Fruit fly (Drosophila melanogaster) whole organism, embryonic: ENCODE measurements around the gene SK.
A peak's percentile ranks its signal among the peaks of the same experiment; 100 is the strongest.

Experiments used
- Adf1 ChIP-seq: fragments of 200-800 bp; sonication (Bioruptor generic); IDR thresholded peaks from 2 replicates; pipeline ENCODE4 v1.3.6; 2022; ENCODE audit warnings: missing biosample characterization, missing genetic modification characterization
- CG1024 ChIP-seq: fragments of 200-800 bp; sonication (Bioruptor generic); IDR thresholded peaks from 2 replicates; pipeline ENCODE4 v1.3.6; 2022; ENCODE audit warnings: missing biosample characterization, missing genetic modification characterization
- CG10321 ChIP-seq: fragments of 200-800 bp; sonication (Bioruptor generic); IDR thresholded peaks from 2 replicates; pipeline ENCODE4 v1.3.6; 2022; ENCODE audit warnings: missing biosample characterization, missing genetic modification characterization
- CG10565 ChIP-seq: fragments of 200-800 bp; sonication (Bioruptor generic); optimal IDR thresholded peaks from 3 replicates; lab custom pipeline; 2016; ENCODE audit warnings: missing biosample characterization, mild to moderate bottlenecking, missing genetic modification characterization
- CG11085 ChIP-seq: fragments of 200-800 bp; sonication (Bioruptor generic); IDR thresholded peaks from 2 replicates; pipeline ENCODE4 v1.3.6; 2022; ENCODE audit warnings: missing biosample characterization, missing genetic modification characterization
- CG11093 ChIP-seq: fragments of 200-800 bp; sonication (Bioruptor generic); IDR thresholded peaks from 3 replicates; pipeline ENCODE4 v1.3.6; 2022; ENCODE audit warnings: missing biosample characterization, missing genetic modification characterization
- CG11504 ChIP-seq: fragments of 200-800 bp; sonication (Bioruptor generic); optimal IDR thresholded peaks from 3 replicates; lab custom pipeline; 2019; ENCODE audit warnings: missing biosample characterization, mild to moderate bottlenecking, missing genetic modification characterization, moderate library complexity
- CG11560 ChIP-seq: fragments of 200-800 bp; sonication (Bioruptor generic); IDR thresholded peaks from 3 replicates; pipeline ENCODE4 v1.3.6; 2022; ENCODE audit warnings: missing biosample characterization, missing genetic modification characterization
- CG12299 ChIP-seq: fragments of 200-800 bp; sonication (Bioruptor generic); optimal IDR thresholded peaks from 2 replicates; lab custom pipeline; 2018; ENCODE audit warnings: missing biosample characterization, mild to moderate bottlenecking, missing genetic modification characterization
- CG14667 ChIP-seq: fragments of 200-800 bp; sonication (Bioruptor generic); IDR thresholded peaks from 2 replicates; pipeline ENCODE4 v1.3.6; 2022; ENCODE audit warnings: missing biosample characterization, missing genetic modification characterization
- CG15011 ChIP-seq: fragments of 200-800 bp; sonication (Bioruptor generic); optimal IDR thresholded peaks from 3 replicates; lab custom pipeline; 2018; ENCODE audit warnings: missing biosample characterization, mild to moderate bottlenecking, missing genetic modification characterization
- CG15479 ChIP-seq: fragments of 200-800 bp; sonication (Bioruptor generic); optimal IDR thresholded peaks from 3 replicates; lab custom pipeline; 2019; ENCODE audit warnings: missing biosample characterization, mild to moderate bottlenecking, missing genetic modification characterization, moderate library complexity
- CG1603 ChIP-seq: fragments of 200-800 bp; sonication (Bioruptor generic); optimal IDR thresholded peaks from 2 replicates; lab custom pipeline; 2019; ENCODE audit warnings: missing biosample characterization, mild to moderate bottlenecking, missing genetic modification characterization, moderate library complexity
- CG17385 ChIP-seq: fragments of 200-800 bp; sonication (Bioruptor generic); optimal IDR thresholded peaks from 3 replicates; lab custom pipeline; 2018; ENCODE audit warnings: missing biosample characterization, mild to moderate bottlenecking, missing genetic modification characterization
- CG1832 ChIP-seq: fragments of 200-800 bp; sonication (Bioruptor generic); optimal IDR thresholded peaks from 2 replicates; lab custom pipeline; 2017; ENCODE audit warnings: missing biosample characterization, mild to moderate bottlenecking, missing genetic modification characterization, inconsistent platforms
- CG2129 ChIP-seq: fragments of 200-800 bp; sonication (Bioruptor generic); IDR thresholded peaks from 2 replicates; pipeline ENCODE4 v1.3.6; 2022; ENCODE audit warnings: missing biosample characterization, missing genetic modification characterization; ENCODE audit not compliant: partially characterized antibody
- CG30020 ChIP-seq: fragments of 200-800 bp; optimal IDR thresholded peaks from 2 replicates; lab custom pipeline; 2019; ENCODE audit warnings: missing biosample characterization, mild to moderate bottlenecking, missing genetic modification characterization, moderate library complexity
- CG30431 ChIP-seq: fragments of 200-800 bp; sonication (Bioruptor generic); optimal IDR thresholded peaks from 2 replicates; lab custom pipeline; 2017; ENCODE audit warnings: missing biosample characterization, missing genetic modification characterization
- CG32772 ChIP-seq: fragments of 200-800 bp; sonication (Bioruptor generic); IDR thresholded peaks from 2 replicates; pipeline ENCODE4 v1.3.6; 2022; ENCODE audit warnings: missing biosample characterization, missing genetic modification characterization
- CG42726 ChIP-seq: fragments of 200-800 bp; sonication (Bioruptor generic); IDR thresholded peaks from 2 replicates; pipeline ENCODE4 v1.3.6; 2022; ENCODE audit warnings: missing biosample characterization, missing genetic modification characterization; ENCODE audit not compliant: partially characterized antibody
- CG6813 ChIP-seq: fragments of 200-800 bp; sonication (Bioruptor generic); optimal IDR thresholded peaks from 2 replicates; lab custom pipeline; 2017; ENCODE audit warnings: missing biosample characterization, missing genetic modification characterization, mild to moderate bottlenecking, moderate library complexity, missing genetic modification reagents
- CG8359 ChIP-seq: fragments of 200-800 bp; sonication (Bioruptor generic); optimal IDR thresholded peaks from 2 replicates; lab custom pipeline; 2017; ENCODE audit warnings: missing biosample characterization, mild to moderate bottlenecking, missing genetic modification characterization, borderline replicate concordance
- Deaf1 ChIP-seq: fragments of 200-800 bp; optimal IDR thresholded peaks from 3 replicates; lab custom pipeline; 2019; ENCODE audit warnings: missing biosample characterization, mild to moderate bottlenecking, missing genetic modification characterization, moderate library complexity
- Drgx ChIP-seq: fragments of 200-800 bp; sonication (Bioruptor generic); IDR thresholded peaks from 2 replicates; pipeline ENCODE4 v1.3.6; 2022; ENCODE audit warnings: missing biosample characterization, missing genetic modification characterization
- Eip74EF ChIP-seq, 2 experiments: fragments of 200-800 bp in 1 of 2; fragments of >200 bp in 1 of 2; sonication (Bioruptor generic) in 1 of 2; optimal IDR thresholded peaks; 2 replicates each; lab custom pipeline; 2017 to 2019; ENCODE audit warnings: missing biosample characterization in 2 of 2, missing genetic modification characterization in 2 of 2, mild to moderate bottlenecking in 1 of 2, moderate library complexity in 1 of 2
- HmgD ChIP-seq: fragments of 200-800 bp; sonication (Bioruptor generic); optimal IDR thresholded peaks from 3 replicates; lab custom pipeline; 2016; ENCODE audit warnings: missing biosample characterization, missing genetic modification characterization
- Hsf ChIP-seq: fragments of 200-800 bp; sonication (Bioruptor generic); optimal IDR thresholded peaks from 3 replicates; lab custom pipeline; 2016; ENCODE audit warnings: missing biosample characterization, missing genetic modification characterization
- Lhr ChIP-seq: fragments of 200-800 bp; sonication (Bioruptor generic); optimal IDR thresholded peaks from 3 replicates; lab custom pipeline; 2017; ENCODE audit warnings: mild to moderate bottlenecking, missing biosample characterization, missing genetic modification reagents, missing genetic modification characterization
- Max ChIP-seq: fragments of 200-800 bp; sonication (Bioruptor generic); optimal IDR thresholded peaks from 2 replicates; lab custom pipeline; 2016; ENCODE audit warnings: missing biosample characterization, mild to moderate bottlenecking, missing genetic modification characterization
- Mes4 ChIP-seq: fragments of 200-800 bp; sonication (Bioruptor generic); optimal IDR thresholded peaks from 2 replicates; lab custom pipeline; 2016; ENCODE audit warnings: missing biosample characterization, missing genetic modification characterization
- Oli ChIP-seq: fragments of 200-800 bp; sonication (Bioruptor generic); optimal IDR thresholded peaks from 2 replicates; lab custom pipeline; 2018; ENCODE audit warnings: missing biosample characterization, mild to moderate bottlenecking, missing genetic modification characterization, moderate library complexity
- Taf1 ChIP-seq: fragments of 200-800 bp; sonication (Bioruptor generic); IDR thresholded peaks from 2 replicates; pipeline ENCODE4 v1.3.6; 2022; ENCODE audit warnings: missing biosample characterization, missing genetic modification characterization
- Trl ChIP-seq, 3 experiments: fragments of >200 bp in 2 of 3; fragments of 200-800 bp in 1 of 3; sonication (Bioruptor generic) in 1 of 3; optimal IDR thresholded peaks; 2 replicates in 1 of 3; 3 replicates in 2 of 3; lab custom pipeline; 2016 to 2017; ENCODE audit warnings: missing biosample characterization in 1 of 3, missing genetic modification characterization in 1 of 3
- ac ChIP-seq: fragments of 200-800 bp; sonication (Bioruptor generic); optimal IDR thresholded peaks from 3 replicates; lab custom pipeline; 2017; ENCODE audit warnings: missing biosample characterization, mild to moderate bottlenecking, missing genetic modification characterization
- amos ChIP-seq: fragments of 200-800 bp; sonication (Bioruptor generic); IDR thresholded peaks from 2 replicates; pipeline ENCODE4 v1.3.6; 2022; ENCODE audit warnings: missing biosample characterization, missing genetic modification characterization; ENCODE audit not compliant: partially characterized antibody
- ase ChIP-seq: fragments of 200-800 bp; sonication (Bioruptor generic); IDR thresholded peaks from 3 replicates; pipeline ENCODE4 v1.3.6; 2022; ENCODE audit warnings: missing biosample characterization, missing genetic modification characterization
- ato ChIP-seq: fragments of 200-800 bp; sonication (Bioruptor generic); IDR thresholded peaks from 2 replicates; pipeline ENCODE4 v1.3.6; 2022; ENCODE audit warnings: missing biosample characterization, missing genetic modification characterization; ENCODE audit not compliant: partially characterized antibody
- cg ChIP-seq: fragments of 200-800 bp; sonication (Bioruptor generic); optimal IDR thresholded peaks from 3 replicates; lab custom pipeline; 2019; ENCODE audit warnings: missing biosample characterization, mild to moderate bottlenecking, missing genetic modification characterization, moderate library complexity
- cwo ChIP-seq: fragments of 200-800 bp; sonication (Bioruptor generic); optimal IDR thresholded peaks from 3 replicates; lab custom pipeline; 2017; ENCODE audit warnings: missing biosample characterization, missing genetic modification characterization, mild to moderate bottlenecking, moderate library complexity, missing genetic modification reagents
- danr ChIP-seq: fragments of 200-800 bp; sonication (Bioruptor generic); IDR thresholded peaks from 2 replicates; pipeline ENCODE4 v1.3.6; 2022; ENCODE audit warnings: missing biosample characterization, missing genetic modification characterization
- eve ChIP-seq, 2 experiments: fragments of >200 bp; optimal IDR thresholded peaks; 2 replicates each; lab custom pipeline; 2017; ENCODE audit warnings: missing biosample characterization in 2 of 2, missing genetic modification characterization in 2 of 2
- ewg ChIP-seq: fragments of 200-800 bp; sonication (Bioruptor generic); optimal IDR thresholded peaks from 3 replicates; lab custom pipeline; 2017; ENCODE audit warnings: mild to moderate bottlenecking, missing biosample characterization, missing genetic modification reagents, missing genetic modification characterization
- grau ChIP-seq: fragments of 200-800 bp; optimal IDR thresholded peaks from 3 replicates; lab custom pipeline; 2019; ENCODE audit warnings: missing biosample characterization, mild to moderate bottlenecking, missing genetic modification characterization, moderate library complexity
- knrl ChIP-seq: fragments of 200-800 bp; sonication (Bioruptor generic); IDR thresholded peaks from 3 replicates; pipeline ENCODE4 v1.3.6; 2022; ENCODE audit warnings: missing biosample characterization, missing genetic modification characterization; ENCODE audit not compliant: partially characterized antibody
- psq ChIP-seq: fragments of 200-800 bp; sonication (Bioruptor generic); optimal IDR thresholded peaks from 2 replicates; lab custom pipeline; 2017; ENCODE audit warnings: missing biosample characterization, missing genetic modification characterization
- shn ChIP-seq: fragments of 200-800 bp; sonication (Bioruptor generic); optimal IDR thresholded peaks from 3 replicates; lab custom pipeline; 2016; ENCODE audit warnings: missing biosample characterization, missing genetic modification characterization
- sob ChIP-seq: fragments of 200-800 bp; sonication (Bioruptor generic); IDR thresholded peaks from 2 replicates; pipeline ENCODE4 v1.3.6; 2022; ENCODE audit warnings: missing biosample characterization, missing genetic modification characterization
- tll ChIP-seq, 2 experiments: fragments of 200-800 bp in 1 of 2; fragments of >200 bp in 1 of 2; sonication (Bioruptor generic) in 1 of 2; optimal IDR thresholded peaks; 2 replicates each; lab custom pipeline; 2017 to 2019; ENCODE audit warnings: missing biosample characterization in 2 of 2, missing genetic modification characterization in 2 of 2, mild to moderate bottlenecking in 1 of 2, moderate library complexity in 1 of 2
- ttk ChIP-seq: fragments of 200-800 bp; sonication (Bioruptor generic); IDR thresholded peaks from 2 replicates; pipeline ENCODE4 v2.1.2; 2022; ENCODE audit warnings: missing biosample characterization, missing genetic modification characterization
- zen ChIP-seq: fragments of 200-800 bp; sonication (Bioruptor generic); optimal IDR thresholded peaks from 3 replicates; lab custom pipeline; 2018; ENCODE audit warnings: missing biosample characterization, mild to moderate bottlenecking, missing genetic modification characterization, moderate library complexity
- zfh1 ChIP-seq: fragments of 200-800 bp; sonication (Bioruptor generic); IDR thresholded peaks from 3 replicates; pipeline ENCODE4 v1.3.6; 2022; ENCODE audit warnings: missing biosample characterization, missing genetic modification characterization

The SK gene

DNA sequence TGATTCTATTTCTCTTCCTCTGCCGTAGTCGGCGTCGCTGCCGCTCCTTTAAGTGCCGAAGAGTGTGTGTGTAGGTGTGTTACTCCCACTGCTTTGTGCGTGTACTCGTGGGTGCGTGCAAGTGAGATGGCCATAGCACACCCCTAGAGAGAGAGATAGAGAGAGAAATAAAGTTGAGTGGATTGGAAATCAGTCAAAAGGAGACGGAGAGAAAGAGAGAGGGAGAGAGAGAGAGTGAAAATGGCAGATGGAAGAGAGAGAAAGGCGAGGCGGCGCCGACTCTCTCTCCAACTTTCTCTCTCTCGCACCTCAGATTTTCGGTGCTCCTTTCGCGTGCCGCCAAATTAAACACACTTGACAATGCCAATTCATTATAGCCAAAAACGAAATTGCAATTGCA is 24.0 kb downstream of the SK start:
- TF ChIP-seq CG1024 (GFP tag; lab: Robert Waterston, UW) (no peak), CG30431 (no peak), zfh1 (no peak), CG30020 (tag; lab: Kevin White, UChicago) (no peak), ac (no peak), Hsf (GFP tag; lab: Kevin White, UChicago) (no peak), Eip74EF (GFP tag; optimal IDR thresholded peaks at IDR 0.05; lab: Kevin White, UChicago) (no peak), cg (GFP tag; lab: Kevin White, UChicago) (no peak), ttk (GFP tag; lab: Robert Waterston, UW) (no peak), shn (GFP tag; lab: Kevin White, UChicago) (no peak), HmgD (GFP tag; lab: Kevin White, UChicago) (no peak), zen (tag; lab: Kevin White, UChicago) (peak; percentile 2), ase (GFP tag; lab: Robert Waterston, UW) (no peak), CG11560 (tag; lab: Robert Waterston, UW) (no peak), Mes4 (no peak), Max (GFP tag; lab: Kevin White, UChicago) (no peak), CG17385 (GFP tag; lab: Kevin White, UChicago) (no peak), ewg (GFP tag; lab: Kevin White, UChicago) (peak; percentile 23), Adf1 (GFP tag; lab: Robert Waterston, UW) (peak; percentile 59), Drgx (GFP tag; lab: Robert Waterston, UW) (no peak), CG15479 (GFP tag; lab: Kevin White, UChicago) (no peak), CG10565 (GFP tag; lab: Kevin White, UChicago) (no peak), Deaf1 (tag; lab: Kevin White, UChicago) (peak; percentile 27), Oli (tag; lab: Kevin White, UChicago) (no peak), CG10321 (GFP tag; lab: Robert Waterston, UW) (peak; percentile 60; the same call in 1 of the 2 replicates), Lhr (no peak), CG6813 (GFP tag; lab: Kevin White, UChicago) (no peak), CG32772 (no peak), psq (GFP tag; lab: Kevin White, UChicago) (no peak), CG11093 (GFP tag; lab: Robert Waterston, UW) (no peak), CG14667 (GFP tag; lab: Robert Waterston, UW) (no peak), CG1603 (no peak), Trl (optimal IDR thresholded peaks at IDR 0.05; lab: Kevin White, UChicago) (peak; percentile 34 to 65), Trl (GFP tag; optimal IDR thresholded peaks at IDR 0.05; lab: Kevin White, UChicago) (no peak), CG11085 (no peak), CG1832 (GFP tag; lab: Kevin White, UChicago) (peak; percentile 61), grau (no peak)

- TF ChIP-seq amos: peak; percentile 13; the same call in 1 of the 2 replicates
- TF ChIP-seq CG30431: no peak
- TF ChIP-seq CG11504: no peak
- TF ChIP-seq Taf1 (GFP tag; lab: Robert Waterston, UW): no peak
- peak; percentile 73; the same call in 1 of the 2 replicates for TF ChIP-seq CG2129 (GFP tag; lab: Robert Waterston, UW)
- TF ChIP-seq eve (GFP tag; optimal IDR thresholded peaks at IDR 0.05; lab: Kevin White, UChicago): no peak
- no peak for TF ChIP-seq sob (GFP tag; lab: Robert Waterston, UW)
- no peak for TF ChIP-seq CG12299 (tag; lab: Kevin White, UChicago)
- TF ChIP-seq ato: no peak
- no peak for TF ChIP-seq danr (GFP tag; lab: Robert Waterston, UW)
- TF ChIP-seq CG15011 (GFP tag; lab: Kevin White, UChicago): no peak
- 0 out of 3 replicates have a peak, but pooled peaks have one; percentile 28 for TF ChIP-seq knrl
- no peak for TF ChIP-seq tll (GFP tag; optimal IDR thresholded peaks at IDR 0.05; lab: Kevin White, UChicago)
- no peak for TF ChIP-seq CG8359 (GFP tag; lab: Kevin White, UChicago)
- peak; percentile 98 for TF ChIP-seq CG42726
- no peak for TF ChIP-seq CG17385 (GFP tag; lab: Kevin White, UChicago)
- TF ChIP-seq cwo (GFP tag; lab: Kevin White, UChicago): no peak
Measured at dm6 chrX:5382539-5382938, 42.5 kb downstream of the SK start.
